Worm (Caenorhabditis elegans) whole organism, young adult: ENCODE results near the gene F09F7.6.

Experiments used
- B0019.2 ChIP-seq: fragments of 200-800 bp; sonication (Bioruptor generic); conservative IDR thresholded peaks from 2 replicates; pipeline ENCODE4 v1.3.6; 2022; ENCODE audit warnings: missing genetic modification reagents, missing genetic modification characterization, missing compliant biosample characterization
- B0336.3 ChIP-seq: fragments of 200-800 bp; sonication (Bioruptor generic); IDR thresholded peaks from 2 replicates; pipeline ENCODE4 v1.3.6; 2022; ENCODE audit warnings: missing genetic modification characterization, missing compliant biosample characterization
- F10E7.11 ChIP-seq: sonication (generic microtip); optimal IDR thresholded peaks from 2 replicates; lab custom pipeline; 2017; ENCODE audit warnings: mild to moderate bottlenecking, missing genetic modification characterization, moderate library complexity, missing compliant biosample characterization
- F22D6.2 ChIP-seq: sonication (generic microtip); optimal IDR thresholded peaks from 2 replicates; lab custom pipeline; 2016; ENCODE audit warnings: mild to moderate bottlenecking, missing genetic modification characterization, missing compliant biosample characterization
- F37B4.10 ChIP-seq: fragments of 200-800 bp; sonication (Bioruptor generic); IDR thresholded peaks from 2 replicates; pipeline ENCODE4 v1.3.6; 2022; ENCODE audit warnings: missing genetic modification characterization, missing compliant biosample characterization
- F39B2.1 ChIP-seq: fragments of 200-800 bp; sonication (Bioruptor generic); IDR thresholded peaks from 2 replicates; pipeline ENCODE4 v1.3.6; 2022; ENCODE audit warnings: missing genetic modification reagents, missing genetic modification characterization, missing compliant biosample characterization
- F52B5.7 ChIP-seq: sonication (generic microtip); optimal IDR thresholded peaks from 2 replicates; lab custom pipeline; 2016; ENCODE audit warnings: mild to moderate bottlenecking, missing genetic modification characterization, missing compliant biosample characterization
- F55B11.4 ChIP-seq: sonication (generic microtip); optimal IDR thresholded peaks from 2 replicates; lab custom pipeline; 2016; ENCODE audit warnings: missing compliant biosample characterization, missing genetic modification characterization, borderline replicate concordance; ENCODE audit not compliant: insufficient read depth
- K11D2.4 ChIP-seq: fragments of 200-800 bp; sonication (Bioruptor generic); IDR thresholded peaks from 2 replicates; pipeline ENCODE4 v1.3.6; 2022; ENCODE audit warnings: missing genetic modification reagents, missing genetic modification characterization, missing compliant biosample characterization
- T07F8.4 ChIP-seq: sonication (generic microtip); optimal IDR thresholded peaks from 2 replicates; lab custom pipeline; 2016; ENCODE audit warnings: mild to moderate bottlenecking, missing genetic modification characterization, moderate library complexity, missing compliant biosample characterization
- Y53F4B.3 ChIP-seq: fragments of 200-800 bp; sonication (Bioruptor generic); IDR thresholded peaks from 2 replicates; pipeline ENCODE4 v1.3.6; 2022; ENCODE audit warnings: missing genetic modification reagents, missing genetic modification characterization, missing compliant biosample characterization
- Y67H2A.10 ChIP-seq: fragments of 200-800 bp; sonication (Bioruptor generic); conservative IDR thresholded peaks from 2 replicates; pipeline ENCODE4 v1.3.6; 2022; ENCODE audit warnings: missing genetic modification reagents, missing genetic modification characterization, missing compliant biosample characterization
- Y79H2A.3 ChIP-seq: fragments of 200-800 bp; sonication (Bioruptor generic); conservative IDR thresholded peaks from 2 replicates; pipeline ENCODE4 v1.3.6; 2022; ENCODE audit warnings: missing genetic modification reagents, missing genetic modification characterization, missing compliant biosample characterization
- ama-1 ChIP-seq, 3 experiments: fragments of 150-350 bp in 1 of 3; sonication (generic microtip) in 2 of 3; optimal IDR thresholded peaks; 2 replicates each; lab custom pipeline; 2014 to 2018; ENCODE audit warnings: missing biosample characterization in 2 of 3, missing genetic modification characterization in 2 of 3, missing genetic modification reagents in 2 of 3
- cebp-1 ChIP-seq, 2 experiments: fragments of 200-800 bp in 1 of 2; sonication (Bioruptor generic) in 1 of 2; sonication (generic microtip) in 1 of 2; IDR thresholded peaks in 1 of 2; optimal IDR thresholded peaks in 1 of 2; 2 replicates each; pipeline versions ENCODE4 v1.3.6 to Lab custom; 2017 to 2022; ENCODE audit warnings: missing compliant biosample characterization in 2 of 2, missing genetic modification characterization in 2 of 2, mild to moderate bottlenecking in 1 of 2, missing genetic modification reagents in 1 of 2, moderate library complexity in 1 of 2
- cebp-2 ChIP-seq: fragments of 200-800 bp; sonication (Bioruptor generic); IDR thresholded peaks from 2 replicates; pipeline ENCODE4 v1.3.6; 2022; ENCODE audit warnings: missing genetic modification characterization, missing compliant biosample characterization
- ceh-40 ChIP-seq: fragments of 200-800 bp; sonication (Bioruptor generic); IDR thresholded peaks from 2 replicates; pipeline ENCODE4 v1.3.6; 2022; ENCODE audit warnings: missing genetic modification characterization, missing compliant biosample characterization
- ceh-58 ChIP-seq: fragments of 200-800 bp; sonication (Bioruptor generic); IDR thresholded peaks from 2 replicates; pipeline ENCODE4 v1.3.6; 2022; ENCODE audit warnings: missing genetic modification characterization, missing compliant biosample characterization
- chd-7 ChIP-seq: sonication (generic microtip); optimal IDR thresholded peaks from 2 replicates; lab custom pipeline; 2016; ENCODE audit warnings: mild to moderate bottlenecking, missing genetic modification characterization, moderate library complexity, missing compliant biosample characterization
- dpl-1 ChIP-seq: fragments of 150-350 bp; optimal IDR thresholded peaks from 2 replicates; lab custom pipeline; 2014; ENCODE audit warnings: missing biosample characterization, missing genetic modification reagents, missing genetic modification characterization
- efl-1 ChIP-seq: fragments of 150-350 bp; optimal IDR thresholded peaks from 2 replicates; lab custom pipeline; 2014; ENCODE audit warnings: missing biosample characterization, missing genetic modification reagents, missing genetic modification characterization
- egl-18 ChIP-seq: fragments of 200-800 bp; sonication (Bioruptor generic); IDR thresholded peaks from 2 replicates; pipeline ENCODE4 v1.3.6; 2022; ENCODE audit warnings: missing genetic modification reagents, missing genetic modification characterization, missing compliant biosample characterization
- ets-4 ChIP-seq: fragments of 200-800 bp; sonication (Bioruptor generic); optimal IDR thresholded peaks from 2 replicates; lab custom pipeline; 2018; ENCODE audit warnings: mild to moderate bottlenecking, missing genetic modification characterization, missing compliant biosample characterization
- him-1 ChIP-seq: sonication (generic microtip); optimal IDR thresholded peaks from 2 replicates; lab custom pipeline; 2016; ENCODE audit warnings: missing genotype, missing genetic modification reagents, missing genetic modification characterization, missing compliant biosample characterization
- hsf-1 ChIP-seq: fragments of 200-800 bp; sonication (Bioruptor generic); IDR thresholded peaks from 2 replicates; pipeline ENCODE4 v1.3.6; 2022; ENCODE audit warnings: missing genetic modification reagents, missing genetic modification characterization, missing compliant biosample characterization
- lag-1 ChIP-seq: fragments of 200-800 bp; sonication (Bioruptor generic); IDR thresholded peaks from 2 replicates; pipeline ENCODE4 v1.3.6; 2022; ENCODE audit warnings: missing genetic modification reagents, missing genetic modification characterization, missing compliant biosample characterization
- lin-35 ChIP-seq, 3 experiments: fragments of 150-350 bp in 2 of 3; sonication (generic microtip) in 1 of 3; optimal IDR thresholded peaks; 2 replicates each; lab custom pipeline; 2014 to 2018; ENCODE audit warnings: missing biosample characterization in 3 of 3, missing genetic modification characterization in 3 of 3, missing genetic modification reagents in 3 of 3
- lsy-27 ChIP-seq: sonication (generic microtip); optimal IDR thresholded peaks from 2 replicates; lab custom pipeline; 2017; ENCODE audit warnings: missing genetic modification characterization, mild to moderate bottlenecking, missing compliant biosample characterization, antibody characterized with exemption, missing genotype, borderline replicate concordance; ENCODE audit not compliant: insufficient read depth
- madf-3 ChIP-seq: fragments of 200-800 bp; sonication (Bioruptor generic); IDR thresholded peaks from 2 replicates; pipeline ENCODE4 v1.3.6; 2022; ENCODE audit warnings: missing genetic modification reagents, missing genetic modification characterization, missing compliant biosample characterization
- madf-8 ChIP-seq: fragments of 200-800 bp; sonication (Bioruptor generic); conservative IDR thresholded peaks from 2 replicates; pipeline ENCODE4 v1.3.6; 2022; ENCODE audit warnings: missing genetic modification reagents, missing genetic modification characterization, missing compliant biosample characterization
- mxl-1 ChIP-seq: sonication (generic microtip); optimal IDR thresholded peaks from 2 replicates; lab custom pipeline; 2016; ENCODE audit warnings: missing genetic modification characterization, missing compliant biosample characterization
- nfyb-1 ChIP-seq: fragments of 200-800 bp; sonication (Bioruptor generic); IDR thresholded peaks from 2 replicates; pipeline ENCODE4 v1.3.6; 2022; ENCODE audit warnings: missing genetic modification reagents, missing genetic modification characterization, missing compliant biosample characterization
- pbrm-1 ChIP-seq: fragments of 200-800 bp; sonication (Bioruptor generic); IDR thresholded peaks from 2 replicates; pipeline ENCODE4 v1.3.6; 2022; ENCODE audit warnings: missing genetic modification reagents, missing genetic modification characterization, missing compliant biosample characterization
- sea-2 ChIP-seq: fragments of 200-800 bp; sonication (Bioruptor generic); IDR thresholded peaks from 2 replicates; pipeline ENCODE4 v1.3.6; 2022; ENCODE audit warnings: missing genetic modification characterization, missing compliant biosample characterization
- snpc-4 ChIP-seq, 5 experiments: fragments of 150-350 bp in 1 of 5; sonication (generic microtip) in 4 of 5; optimal IDR thresholded peaks; 2 replicates each; lab custom pipeline; 2014 to 2018; ENCODE audit warnings: missing genetic modification characterization in 5 of 5, missing biosample characterization in 3 of 5, antibody characterized with exemption in 2 of 5, mild to moderate bottlenecking in 2 of 5, missing compliant biosample characterization in 2 of 5, missing genotype in 2 of 5, moderate library complexity in 2 of 5, missing genetic modification reagents in 1 of 5
- unc-62 ChIP-seq: fragments of 150-350 bp; optimal IDR thresholded peaks from 2 replicates; lab custom pipeline; 2014; ENCODE audit warnings: missing biosample characterization, missing genetic modification reagents, missing genetic modification characterization
- zfh-2 ChIP-seq: fragments of 200-800 bp; sonication (Bioruptor generic); conservative IDR thresholded peaks from 2 replicates; pipeline ENCODE4 v1.3.6; 2022; ENCODE audit warnings: missing genetic modification reagents, missing genetic modification characterization, missing compliant biosample characterization
- zim-3 ChIP-seq: sonication (generic microtip); optimal IDR thresholded peaks from 2 replicates; lab custom pipeline; 2017; ENCODE audit warnings: mild to moderate bottlenecking, missing genetic modification characterization, moderate library complexity, missing compliant biosample characterization

The F09F7.6 gene

ce11 chrIII:5586925-5587324 is 35.0 kb upstream of the F09F7.6 start, which contains the start of gene F56D2.2:
F56D2.2 (plus strand) TSS chrIII:5587263.
- TF ChIP-seq lin-35 (GFP tag; optimal IDR thresholded peaks at IDR 0.05; lab: Kevin White, UChicago): peak in 1 of 3 experiments; percentile 9
- no peak for TF ChIP-seq zim-3 (tag; lab: Kevin White, UChicago)
- peak; percentile 45 for TF ChIP-seq efl-1 (GFP tag; lab: Kevin White, UChicago)

- TF ChIP-seq dpl-1 (GFP tag; lab: Kevin White, UChicago) (no peak), Y79H2A.3 (no peak), ama-1 (optimal IDR thresholded peaks at IDR 0.05; lab: Kevin White, UChicago) (no peak), ama-1 (GFP tag; optimal IDR thresholded peaks at IDR 0.05; lab: Kevin White, UChicago) (no peak), unc-62 (GFP tag; lab: Kevin White, UChicago) (no peak), F37B4.10 (0 out of 2 replicates have a peak, but pooled peaks have one; percentile 67), B0019.2 (no peak), lsy-27 (tag; lab: Kevin White, UChicago) (no peak), nfyb-1 (GFP tag; lab: Robert Waterston, UW) (no peak)
Measured at ce11 chrIII:5585711-5586110, 33.8 kb upstream of the F09F7.6 start.

- TF ChIP-seq cebp-2 (GFP tag; lab: Robert Waterston, UW) (no peak), ceh-58 (GFP tag; lab: Robert Waterston, UW) (0 out of 2 replicates have a peak, but pooled peaks have one; percentile 9), zfh-2 (GFP tag; lab: Robert Waterston, UW) (peak; percentile 35; the same call in 1 of the 2 replicates)
- TF ChIP-seq, all 124 proteins: peak for 2
Measured at ce11 chrIII:5584647-5585046, 32.7 kb upstream of the F09F7.6 start, which contains the start of gene F56D2.3. F56D2.3 (plus strand) TSS chrIII:5584947.

ce11 chrIII:5582766-5583165 is 30.8 kb upstream of the F09F7.6 start, which contains the start of the genes F56D2.8 and uev-2:
F56D2.8 (minus strand) TSS chrIII:5582866.
uev-2 (plus strand) TSS chrIII:5583125.
- TF ChIP-seq Y67H2A.10 (GFP tag; lab: Robert Waterston, UW): no peak
- TF ChIP-seq T07F8.4 (tag; lab: Kevin White, UChicago): no peak
- no peak for TF ChIP-seq mxl-1 (tag; lab: Kevin White, UChicago)
- no peak for TF ChIP-seq lag-1 (GFP tag; lab: Robert Waterston, UW)
- no peak for TF ChIP-seq pbrm-1 (GFP tag; lab: Robert Waterston, UW)
- no peak for TF ChIP-seq madf-3 (GFP tag; lab: Robert Waterston, UW)
- no peak for TF ChIP-seq ceh-40
- no peak for TF ChIP-seq egl-18
- TF ChIP-seq F37B4.10: no peak
- TF ChIP-seq snpc-4 (GFP tag; optimal IDR thresholded peaks at IDR 0.05; lab: Kevin White, UChicago): no peak
- TF ChIP-seq snpc-4 (tag; optimal IDR thresholded peaks at IDR 0.05; lab: Kevin White, UChicago): no peak
- no peak for TF ChIP-seq F10E7.11
- TF ChIP-seq madf-8 (GFP tag; lab: Robert Waterston, UW): no peak
- no peak for TF ChIP-seq F52B5.7 (tag; lab: Kevin White, UChicago)
- no peak for TF ChIP-seq hsf-1 (GFP tag; lab: Robert Waterston, UW)
- no peak for TF ChIP-seq sea-2 (GFP tag; lab: Robert Waterston, UW)
- no peak for TF ChIP-seq lin-35 (GFP tag; optimal IDR thresholded peaks at IDR 0.05; lab: Kevin White, UChicago)
- TF ChIP-seq K11D2.4 (GFP tag; lab: Robert Waterston, UW): no peak
- TF ChIP-seq F55B11.4 (tag; lab: Kevin White, UChicago): no peak
- TF ChIP-seq B0336.3 (GFP tag; lab: Robert Waterston, UW): no peak

- no peak for TF ChIP-seq Y53F4B.3 (GFP tag; lab: Robert Waterston, UW)
- TF ChIP-seq him-1: no peak
- no peak for TF ChIP-seq F22D6.2 (tag; lab: Kevin White, UChicago)
- peak; percentile 93 for TF ChIP-seq cebp-1 (GFP tag; IDR thresholded peaks at IDR 0.05; lab: Robert Waterston, UW)
- peak; percentile 97 for TF ChIP-seq cebp-1 (tag; optimal IDR thresholded peaks at IDR 0.05; lab: Kevin White, UChicago)
- TF ChIP-seq F39B2.1 (GFP tag; lab: Robert Waterston, UW): no peak
- TF ChIP-seq ets-4 (GFP tag; lab: Kevin White, UChicago): no peak
- no peak for TF ChIP-seq chd-7 (tag; lab: Kevin White, UChicago)
Measured at ce11 chrIII:5581049-5581448, 29.1 kb upstream of the F09F7.6 start, which contains the start of gene F56D2.5. F56D2.5 (minus strand) TSS chrIII:5581419.
